Fruit fly (Drosophila melanogaster) whole organism: ENCODE data around the gene CG6790.
A peak's percentile ranks its signal among the peaks of the same experiment; 100 is the strongest.

Experiments
- CG8478 ChIP-seq: fragments of >200 bp; optimal IDR thresholded peaks from 2 replicates; lab custom pipeline; 2018; ENCODE audit warnings: inconsistent platforms
- Dll ChIP-seq: fragments of >200 bp; optimal IDR thresholded peaks from 2 replicates; lab custom pipeline; 2017
- EcR ChIP-seq, 2 experiments: fragments of >200 bp; optimal IDR thresholded peaks; 2 replicates each; lab custom pipeline; 2017; ENCODE audit warnings: missing biosample characterization in 2 of 2, missing genetic modification characterization in 2 of 2, missing genetic modification reagents in 2 of 2
- psq ChIP-seq: fragments of >200 bp; optimal IDR thresholded peaks from 2 replicates; lab custom pipeline; 2017
- usp ChIP-seq: fragments of >200 bp; optimal IDR thresholded peaks from 2 replicates; lab custom pipeline; 2017; ENCODE audit warnings: missing biosample characterization, missing genetic modification characterization, mixed read lengths

DNA sequence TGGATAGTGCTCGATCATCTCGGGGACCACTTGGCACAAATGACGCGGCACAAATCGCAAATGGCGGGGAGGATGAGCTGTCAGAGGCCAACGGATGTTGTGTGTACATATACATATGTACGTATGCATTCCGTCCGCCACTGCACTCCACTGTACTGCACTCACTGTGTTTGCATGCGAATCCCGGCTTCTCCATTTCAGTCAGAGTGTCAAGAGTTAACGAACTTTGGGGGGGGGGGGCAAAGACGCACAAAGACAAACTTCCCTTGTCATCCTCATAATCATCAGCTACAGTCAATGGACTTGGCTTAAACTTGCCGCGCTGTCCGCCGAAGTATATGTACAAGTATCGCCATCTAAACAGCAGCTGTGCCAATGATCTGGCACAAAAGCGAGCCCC, 35.6 kb upstream of the CG6790 start:
- TF ChIP-seq CG8478 (lab: Kevin White, UChicago) (no peak), psq (lab: Kevin White, UChicago) (no peak), EcR (GFP tag; optimal IDR thresholded peaks at IDR 0.05; lab: Kevin White, UChicago) (peak in 1 of 2 experiments; percentile 65), Dll (lab: Kevin White, UChicago) (no peak), usp (GFP tag; lab: Kevin White, UChicago) (no peak)
